Worm (Caenorhabditis elegans): ENCODE data around the gene F38B2.2.

- no peak for TF ChIP-seq mep-1 (tag; optimal IDR thresholded peaks at IDR 0.05)
- no peak for TF ChIP-seq ama-1 (optimal IDR thresholded peaks at IDR 0.05)
- no peak for TF ChIP-seq mdl-1 (tag; optimal IDR thresholded peaks at IDR 0.05)
- no peak for TF ChIP-seq nhr-102 (tag; optimal IDR thresholded peaks at IDR 0.05)
- no peak for TF ChIP-seq snpc-4 (tag; optimal IDR thresholded peaks at IDR 0.05)
- no peak for TF ChIP-seq aly-2 (tag; optimal IDR thresholded peaks at IDR 0.05)
- TF ChIP-seq ctbp-1 (GFP tag; IDR thresholded peaks at IDR 0.05) = no peak
- no peak for TF ChIP-seq pha-4 (GFP tag; IDR thresholded peaks at IDR 0.05)
- no peak for TF ChIP-seq pha-4 (tag; optimal IDR thresholded peaks at IDR 0.05)
- TF ChIP-seq F10B5.3 (tag; optimal IDR thresholded peaks at IDR 0.05) = no peak
Measured at ce11 chrX:11326827-11327226, 47.7 kb upstream of the F38B2.2 start, which contains the start of gene ZK455.5.

Measured in whole organism, L4 larva.